Worm (Caenorhabditis elegans): ENCODE data around the gene ZC395.4.

DNA sequence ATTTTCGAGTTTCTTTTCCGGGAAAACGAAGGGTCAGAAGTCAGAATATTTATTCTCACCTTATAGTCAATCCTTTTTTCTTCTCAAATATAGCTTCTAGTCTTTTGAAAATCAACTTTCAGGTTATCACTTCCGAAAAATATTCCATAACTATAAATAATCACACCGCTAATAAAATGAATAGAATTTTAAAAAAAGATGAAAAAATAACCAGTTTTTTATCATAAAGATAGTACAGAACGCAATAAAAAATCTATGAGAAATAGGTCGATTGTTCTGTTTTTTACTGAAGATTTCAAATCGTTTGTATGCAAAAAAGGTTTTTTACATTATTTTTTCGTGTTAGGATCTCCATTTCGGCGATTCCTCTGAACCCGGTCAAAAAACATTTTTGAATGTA, 20.3 kb downstream of the ZC395.4 start:
- TF ChIP-seq mdl-1 (tag; optimal IDR thresholded peaks at IDR 0.05) (no peak), skn-1 (tag; optimal IDR thresholded peaks at IDR 0.05) (no peak), unc-62 (GFP tag; optimal IDR thresholded peaks at IDR 0.05 in 1 of 2) (peak in 1 of 2 experiments; percentile 95), unc-62 (tag; optimal IDR thresholded peaks at IDR 0.05) (no peak), ceh-62 (tag; optimal IDR thresholded peaks at IDR 0.05) (no peak), Y75B8A.6 (GFP tag; IDR thresholded peaks at IDR 0.05) (no peak), snpc-4 (tag; optimal IDR thresholded peaks at IDR 0.05) (no peak), nhr-10 (tag; optimal IDR thresholded peaks at IDR 0.05) (no peak), F49E8.2 (tag; optimal IDR thresholded peaks at IDR 0.05; ENCODE audit: borderline replicate concordance) (no peak), egl-43 (GFP tag; IDR thresholded peaks at IDR 0.05) (no peak), ama-1 (optimal IDR thresholded peaks at IDR 0.05) (no peak), aha-1 (tag) (peak; percentile 26)
